Fruit fly (Drosophila melanogaster): ENCODE data around the gene CG2224.

Gene CG2224

DNA sequence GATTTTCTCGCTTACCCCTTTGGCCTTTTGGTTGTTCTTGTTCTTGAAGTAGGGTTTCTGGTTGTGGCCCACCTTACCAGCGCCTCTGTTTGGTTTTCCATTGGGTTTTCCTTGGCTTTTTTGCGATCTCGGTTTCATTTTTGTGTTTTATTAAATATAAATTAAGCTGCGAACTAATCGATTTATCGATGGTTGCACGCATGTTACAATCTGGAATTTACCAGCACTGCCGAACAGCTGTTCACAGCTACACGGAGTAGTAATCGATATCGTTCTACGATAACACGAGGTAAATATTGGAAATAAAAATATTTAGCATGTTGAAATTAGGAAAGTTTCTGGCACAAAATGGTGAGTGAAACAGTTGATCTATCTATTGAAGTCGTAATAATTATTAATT is 35.4 kb downstream of the CG2224 start, which contains the start of the genes CG15535 and mRpS18C:
Gene CG15535 (minus strand): TSS at position 235 of the 400 bp plus-strand sequence.
Gene mRpS18C (plus strand): TSS at position 280 of the 400 bp plus-strand sequence.
- no peak for TF ChIP-seq h (optimal IDR thresholded peaks at IDR 0.05)
- TF ChIP-seq ttk (optimal IDR thresholded peaks at IDR 0.05) = no peak
- no peak for TF ChIP-seq insv (optimal IDR thresholded peaks at IDR 0.05)
- TF ChIP-seq psq (optimal IDR thresholded peaks at IDR 0.05) = no peak
- TF ChIP-seq Myc (optimal IDR thresholded peaks at IDR 0.05) = no peak
- TF ChIP-seq Sin3A (optimal IDR thresholded peaks at IDR 0.05) = no peak

DNA sequence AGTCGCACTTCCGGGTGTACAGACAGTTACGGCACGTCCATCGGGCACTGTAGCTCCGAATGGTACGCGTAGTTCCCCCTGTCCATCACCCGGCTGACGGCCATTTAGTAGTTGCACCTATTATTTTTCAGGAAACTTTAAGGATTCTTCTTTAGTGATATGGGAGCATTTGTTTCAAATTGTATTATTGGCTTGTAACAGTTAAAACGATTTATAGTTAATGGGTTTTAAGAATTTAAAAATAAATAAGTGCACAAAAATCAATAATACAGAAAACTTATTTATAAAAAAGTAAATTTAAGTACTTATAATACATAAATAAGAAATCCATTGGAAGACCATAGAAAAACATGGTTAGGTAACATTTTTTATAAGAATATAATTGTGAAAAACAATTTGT is 36.2 kb downstream of the CG2224 start, which contains the start of the genes CG2217 and CG42740:
Gene CG2217 (minus strand): TSS at position 101 of the 400 bp plus-strand sequence.
Gene CG42740 (minus strand): TSS at position 101 of the 400 bp plus-strand sequence.
- no peak for TF ChIP-seq Myc (optimal IDR thresholded peaks at IDR 0.05)
- TF ChIP-seq h (optimal IDR thresholded peaks at IDR 0.05) = no peak
- TF ChIP-seq Sin3A (optimal IDR thresholded peaks at IDR 0.05) = no peak
- no peak for TF ChIP-seq psq (optimal IDR thresholded peaks at IDR 0.05)
- TF ChIP-seq insv (optimal IDR thresholded peaks at IDR 0.05) = no peak
- no peak for TF ChIP-seq ttk (optimal IDR thresholded peaks at IDR 0.05)

DNA sequence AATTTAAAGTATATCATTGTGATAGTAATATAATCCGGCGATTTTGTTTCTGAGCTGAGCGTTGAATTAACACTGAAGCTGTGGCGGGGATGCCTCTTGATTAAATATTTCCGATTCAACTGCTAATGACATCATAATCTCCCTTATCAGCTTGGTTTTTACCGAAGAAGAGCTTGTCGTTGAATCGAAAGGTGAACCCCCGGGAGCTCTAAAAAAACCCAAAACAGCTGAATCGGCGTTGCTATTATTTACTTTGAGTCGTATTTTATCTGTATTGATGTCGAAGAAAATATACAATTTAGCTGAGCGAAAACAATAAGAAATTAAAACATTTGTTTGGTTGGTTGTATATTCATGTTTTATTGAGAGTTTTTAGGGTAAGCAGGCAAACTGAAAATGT is 39.9 kb downstream of the CG2224 start:
- TF ChIP-seq Myc (optimal IDR thresholded peaks at IDR 0.05) (no peak), ttk (optimal IDR thresholded peaks at IDR 0.05) (no peak), Sin3A (optimal IDR thresholded peaks at IDR 0.05) (no peak), insv (optimal IDR thresholded peaks at IDR 0.05) (no peak), h (optimal IDR thresholded peaks at IDR 0.05) (no peak), psq (optimal IDR thresholded peaks at IDR 0.05) (no peak)

DNA sequence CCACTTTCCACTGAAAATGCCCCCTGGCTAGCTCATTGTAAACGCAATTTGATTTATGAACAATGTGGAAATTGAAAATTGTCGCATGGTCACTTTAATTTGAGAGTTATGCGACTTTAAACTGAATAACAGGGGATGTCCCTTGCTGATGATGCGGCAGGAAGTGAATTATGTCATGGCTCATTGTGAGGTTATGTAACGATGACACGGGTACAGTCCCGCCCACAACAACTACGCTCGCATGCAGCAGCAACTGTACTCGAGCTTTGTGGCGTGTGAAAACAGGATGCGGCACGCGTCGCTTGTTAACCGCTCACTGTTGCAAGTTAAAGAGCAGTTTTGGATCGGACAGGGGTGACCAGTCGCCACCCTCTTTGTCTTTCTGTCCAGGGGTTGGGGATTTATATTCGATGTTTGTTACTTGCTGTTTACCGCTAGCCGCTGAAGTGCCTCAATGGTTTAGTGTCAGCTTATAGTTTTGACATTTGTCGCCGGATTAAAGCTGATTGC is 42.3 kb downstream of the CG2224 start:
- TF ChIP-seq ttk (optimal IDR thresholded peaks at IDR 0.05) = no peak
- no peak for TF ChIP-seq insv (optimal IDR thresholded peaks at IDR 0.05)

DNA sequence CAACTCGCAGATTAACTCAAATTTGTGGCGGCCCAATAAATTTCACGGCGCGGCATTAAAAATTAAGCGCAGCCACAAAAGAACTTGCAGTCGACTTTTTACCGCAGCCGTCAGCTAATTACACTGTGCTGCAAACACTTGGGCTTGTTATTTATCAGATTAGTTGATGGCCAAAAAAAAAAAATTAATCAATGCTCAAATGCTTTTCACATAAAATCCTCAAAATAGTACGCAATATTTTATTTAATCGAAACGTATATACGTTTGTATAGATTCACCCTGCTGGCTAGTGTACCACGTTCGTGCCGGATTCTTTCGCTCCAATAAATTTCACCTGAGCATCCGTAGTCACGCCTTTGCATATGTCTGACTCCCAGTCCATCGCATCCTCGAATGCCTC is 45.3 kb downstream of the CG2224 start:
- TF ChIP-seq Sin3A (optimal IDR thresholded peaks at IDR 0.05) = no peak
- no peak for TF ChIP-seq psq (optimal IDR thresholded peaks at IDR 0.05)
- no peak for TF ChIP-seq h (optimal IDR thresholded peaks at IDR 0.05)
- TF ChIP-seq insv (optimal IDR thresholded peaks at IDR 0.05) = no peak
- no peak for TF ChIP-seq ttk (optimal IDR thresholded peaks at IDR 0.05)
- TF ChIP-seq Myc (optimal IDR thresholded peaks at IDR 0.05) = no peak

DNA sequence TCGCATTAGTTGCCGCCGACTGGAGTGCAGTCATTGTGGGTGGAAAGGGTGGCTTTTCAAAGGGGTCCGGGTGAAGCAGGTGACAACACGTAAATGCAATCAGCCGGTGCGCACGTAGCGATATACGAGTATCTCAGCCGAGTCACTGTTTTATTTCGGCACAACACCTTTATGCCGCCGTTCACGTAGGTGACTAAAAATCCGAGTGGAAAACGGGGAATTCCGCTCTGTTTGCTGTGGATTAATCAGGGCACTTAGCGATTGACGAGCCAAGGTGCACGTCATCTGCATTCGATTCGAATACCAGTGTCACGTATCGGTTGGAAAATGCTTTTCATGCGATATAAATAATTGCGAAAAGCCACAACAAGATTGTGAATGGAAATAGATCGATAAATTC is 52.6 kb downstream of the CG2224 start:
- no peak for TF ChIP-seq insv (optimal IDR thresholded peaks at IDR 0.05)
- no peak for TF ChIP-seq ttk (optimal IDR thresholded peaks at IDR 0.05)
- no peak for TF ChIP-seq h (optimal IDR thresholded peaks at IDR 0.05)
- TF ChIP-seq Sin3A (optimal IDR thresholded peaks at IDR 0.05) = no peak
- no peak for TF ChIP-seq Myc (optimal IDR thresholded peaks at IDR 0.05)
- TF ChIP-seq psq (optimal IDR thresholded peaks at IDR 0.05) = no peak
